Fruit fly (Drosophila melanogaster) Kc167 (cell line): Measurements from ENCODE around the gene CG43085.

Experiments
- h ChIP-seq: fragments of >200 bp; optimal IDR thresholded peaks from 3 replicates; lab custom pipeline; 2018; ENCODE audit warnings: missing external identifiers
- psq ChIP-seq: fragments of >200 bp; optimal IDR thresholded peaks from 2 replicates; lab custom pipeline; 2017; ENCODE audit warnings: missing external identifiers
- ttk ChIP-seq: sonication (Bioruptor generic); optimal IDR thresholded peaks from 2 replicates; lab custom pipeline; 2017; ENCODE audit warnings: missing external identifiers

- TF ChIP-seq psq (no peak), ttk (lab: Kevin White, UChicago) (no peak), h (no peak)
These were observed 41.6 kb downstream of the CG43085 start for dm6 chr3L:17604891-17605290.
